Fruit fly (Drosophila melanogaster) whole organism, embryonic: ENCODE results near the gene Delta.

Experiments used
- B-H1 ChIP-seq: fragments of 200-800 bp; sonication (Bioruptor generic); IDR thresholded peaks from 3 replicates; pipeline ENCODE4 v1.3.6; 2022; ENCODE audit warnings: missing biosample characterization, missing genetic modification characterization
- CG11085 ChIP-seq: fragments of 200-800 bp; sonication (Bioruptor generic); IDR thresholded peaks from 2 replicates; pipeline ENCODE4 v1.3.6; 2022; ENCODE audit warnings: missing biosample characterization, missing genetic modification characterization
- CG43689 ChIP-seq: fragments of 200-800 bp; sonication (Bioruptor generic); IDR thresholded peaks from 2 replicates; pipeline ENCODE4 v1.3.6; 2022; ENCODE audit warnings: missing biosample characterization, missing genetic modification characterization
- CG6813 ChIP-seq: fragments of 200-800 bp; sonication (Bioruptor generic); optimal IDR thresholded peaks from 2 replicates; lab custom pipeline; 2017; ENCODE audit warnings: missing biosample characterization, missing genetic modification characterization, mild to moderate bottlenecking, moderate library complexity, missing genetic modification reagents
- Fer1 ChIP-seq: fragments of 200-800 bp; sonication (Bioruptor generic); optimal IDR thresholded peaks from 2 replicates; lab custom pipeline; 2017; ENCODE audit warnings: missing biosample characterization, mild to moderate bottlenecking, missing genetic modification characterization
- PHDP ChIP-seq: fragments of 200-800 bp; sonication (Bioruptor generic); optimal IDR thresholded peaks from 3 replicates; lab custom pipeline; 2018; ENCODE audit warnings: missing biosample characterization, mild to moderate bottlenecking, missing genetic modification characterization, moderate library complexity
- Sox102F ChIP-seq: fragments of 200-800 bp; sonication (Bioruptor generic); optimal IDR thresholded peaks from 2 replicates; lab custom pipeline; 2018; ENCODE audit warnings: missing biosample characterization, mild to moderate bottlenecking, missing genetic modification characterization, moderate library complexity
- dati ChIP-seq: fragments of 200-800 bp; sonication (Bioruptor generic); IDR thresholded peaks from 2 replicates; pipeline ENCODE4 v1.3.6; 2022; ENCODE audit warnings: missing biosample characterization, missing genetic modification characterization
- lbe ChIP-seq: fragments of 200-800 bp; sonication (Bioruptor generic); optimal IDR thresholded peaks from 2 replicates; lab custom pipeline; 2016; ENCODE audit warnings: missing biosample characterization, mild to moderate bottlenecking, missing genetic modification characterization
- psq ChIP-seq: fragments of 200-800 bp; sonication (Bioruptor generic); optimal IDR thresholded peaks from 2 replicates; lab custom pipeline; 2017; ENCODE audit warnings: missing biosample characterization, missing genetic modification characterization
- repo ChIP-seq: fragments of 200-800 bp; sonication (Bioruptor generic); optimal IDR thresholded peaks from 2 replicates; lab custom pipeline; 2016; ENCODE audit warnings: missing biosample characterization, missing genetic modification characterization
- usp ChIP-seq: fragments of >200 bp; optimal IDR thresholded peaks from 2 replicates; lab custom pipeline; 2017; ENCODE audit warnings: missing biosample characterization, missing genetic modification characterization

dm6 chr3R:19292971-19293370 lies 33.0 kb downstream of the Delta start:
- TF ChIP-seq lbe (GFP tag; lab: Kevin White, UChicago) (no peak), PHDP (no peak), CG43689 (GFP tag; lab: Robert Waterston, UW) (no peak), Fer1 (GFP tag; lab: Kevin White, UChicago) (no peak), CG11085 (no peak), usp (GFP tag; lab: Kevin White, UChicago) (no peak), repo (GFP tag; lab: Kevin White, UChicago) (no peak), dati (GFP tag; lab: Robert Waterston, UW) (no peak), B-H1 (GFP tag; lab: Robert Waterston, UW) (no peak), psq (no peak), CG6813 (GFP tag; lab: Kevin White, UChicago) (no peak), Sox102F (GFP tag; lab: Kevin White, UChicago) (no peak)
